Fruit fly (Drosophila melanogaster): ENCODE data around the gene CG32281.
A peak's percentile ranks its signal among the peaks of the same experiment; 100 is the strongest.

dm6 chr3L:3125649-3126130 lies 43.5 kb upstream of the CG32281 start:
- TF ChIP-seq CG8478 (optimal IDR thresholded peaks at IDR 0.05) (no peak), EcR (GFP tag; optimal IDR thresholded peaks at IDR 0.05) (peak in 1 of 2 experiments; percentile 38), pan (optimal IDR thresholded peaks at IDR 0.05) (no peak), usp (GFP tag; optimal IDR thresholded peaks at IDR 0.05) (no peak), Dll (optimal IDR thresholded peaks at IDR 0.05) (no peak)

Measured in whole organism.